Worm (Caenorhabditis elegans) whole organism, L3 larva: Measurements from ENCODE around the gene twk-44.

Source experiments
- R02D3.7 ChIP-seq: fragments of 150-350 bp; optimal IDR thresholded peaks from 2 replicates; lab custom pipeline; 2014; ENCODE audit warnings: missing biosample characterization, missing genetic modification characterization
- ama-1 ChIP-seq: fragments of 150-350 bp; optimal IDR thresholded peaks from 2 replicates; lab custom pipeline; 2018
- ceh-16 ChIP-seq: sonication (generic microtip); optimal IDR thresholded peaks from 2 replicates; lab custom pipeline; 2017; ENCODE audit warnings: missing biosample characterization, missing genetic modification characterization
- ceh-28 ChIP-seq: fragments of 150-350 bp; optimal IDR thresholded peaks from 2 replicates; lab custom pipeline; 2014; ENCODE audit warnings: missing biosample characterization, missing genetic modification reagents, missing genetic modification characterization
- ceh-82 ChIP-seq: fragments of 150-350 bp; optimal IDR thresholded peaks from 2 replicates; lab custom pipeline; 2014; ENCODE audit warnings: missing biosample characterization, missing genetic modification characterization
- ceh-9 ChIP-seq: sonication (generic microtip); optimal IDR thresholded peaks from 2 replicates; lab custom pipeline; 2018; ENCODE audit warnings: missing biosample characterization, missing genetic modification characterization
- egl-27 ChIP-seq: sonication (generic microtip); optimal IDR thresholded peaks from 4 replicates; lab custom pipeline; 2017; ENCODE audit warnings: missing biosample characterization, missing genetic modification reagents, missing genetic modification characterization
- egl-5 ChIP-seq: fragments of 150-350 bp; optimal IDR thresholded peaks from 2 replicates; lab custom pipeline; 2017; ENCODE audit warnings: missing biosample characterization, missing genetic modification reagents, missing genetic modification characterization, inconsistent platforms
- elt-1 ChIP-seq: fragments of 150-350 bp; optimal IDR thresholded peaks from 2 replicates; lab custom pipeline; 2014; ENCODE audit warnings: missing biosample characterization, missing genetic modification characterization
- elt-2 ChIP-seq: sonication (generic microtip); optimal IDR thresholded peaks from 2 replicates; lab custom pipeline; 2016; ENCODE audit warnings: missing genetic modification reagents, mild to moderate bottlenecking, missing genetic modification characterization, missing compliant biosample characterization
- elt-3 ChIP-seq, 3 experiments: fragments of 150-350 bp in 1 of 3; sonication (generic microtip) in 2 of 3; optimal IDR thresholded peaks; 2 replicates in 2 of 3; 4 replicates in 1 of 3; lab custom pipeline; 2014 to 2017; ENCODE audit warnings: missing biosample characterization in 3 of 3, missing genetic modification characterization in 3 of 3
- fkh-10 ChIP-seq: sonication (generic microtip); optimal IDR thresholded peaks from 2 replicates; lab custom pipeline; 2017; ENCODE audit warnings: missing biosample characterization, missing genetic modification reagents, missing genetic modification characterization
- fos-1 ChIP-seq: fragments of 150-350 bp; optimal IDR thresholded peaks from 2 replicates; lab custom pipeline; 2014; ENCODE audit warnings: missing biosample characterization, missing genetic modification characterization
- hmg-11 ChIP-seq: sonication (generic microtip); optimal IDR thresholded peaks from 2 replicates; lab custom pipeline; 2016; ENCODE audit warnings: missing genetic modification characterization, missing compliant biosample characterization
- jun-1 ChIP-seq: fragments of 150-350 bp; optimal IDR thresholded peaks from 2 replicates; lab custom pipeline; 2014; ENCODE audit warnings: missing biosample characterization, missing genetic modification reagents, missing genetic modification characterization
- lin-15B ChIP-seq: fragments of 150-350 bp; optimal IDR thresholded peaks from 2 replicates; lab custom pipeline; 2014; ENCODE audit warnings: missing biosample characterization, missing genetic modification characterization
- lin-39 ChIP-seq: fragments of 150-350 bp; optimal IDR thresholded peaks from 2 replicates; lab custom pipeline; 2018; ENCODE audit warnings: missing biosample characterization, missing genetic modification reagents, missing genetic modification characterization
- mdl-1 ChIP-seq: fragments of 150-350 bp; optimal IDR thresholded peaks from 2 replicates; lab custom pipeline; 2014; ENCODE audit warnings: missing biosample characterization, missing genetic modification characterization
- mml-1 ChIP-seq: fragments of 150-350 bp; sonication (generic microtip); optimal IDR thresholded peaks from 3 replicates; lab custom pipeline; 2014; ENCODE audit warnings: missing biosample characterization, missing genetic modification characterization
- nfya-1 ChIP-seq: sonication (generic microtip); optimal IDR thresholded peaks from 2 replicates; lab custom pipeline; 2017; ENCODE audit warnings: missing genetic modification characterization, mild to moderate bottlenecking, missing compliant biosample characterization, antibody characterized with exemption, moderate library complexity; ENCODE audit not compliant: insufficient read depth
- nhr-11 ChIP-seq: fragments of 150-350 bp; optimal IDR thresholded peaks from 2 replicates; lab custom pipeline; 2014; ENCODE audit warnings: missing biosample characterization, missing genetic modification characterization
- nhr-23 ChIP-seq: fragments of 150-350 bp; optimal IDR thresholded peaks from 2 replicates; lab custom pipeline; 2014; ENCODE audit warnings: missing biosample characterization, missing genetic modification reagents, missing genetic modification characterization
- nhr-237 ChIP-seq: fragments of 150-350 bp; optimal IDR thresholded peaks from 2 replicates; lab custom pipeline; 2014; ENCODE audit warnings: missing biosample characterization, missing genetic modification characterization
- nhr-25 ChIP-seq: sonication (generic microtip); optimal IDR thresholded peaks from 2 replicates; lab custom pipeline; 2017; ENCODE audit warnings: missing biosample characterization, missing genetic modification characterization
- nhr-28 ChIP-seq: fragments of 150-350 bp; optimal IDR thresholded peaks from 2 replicates; lab custom pipeline; 2014; ENCODE audit warnings: missing biosample characterization, missing genetic modification characterization
- nhr-43 ChIP-seq: sonication (generic microtip); optimal IDR thresholded peaks from 2 replicates; lab custom pipeline; 2016; ENCODE audit warnings: mild to moderate bottlenecking, missing genetic modification characterization, missing compliant biosample characterization; ENCODE audit not compliant: poor library complexity, severe bottlenecking
- nhr-76 ChIP-seq: fragments of 150-350 bp; sonication (generic microtip); optimal IDR thresholded peaks from 5 replicates; lab custom pipeline; 2014; ENCODE audit warnings: missing biosample characterization, missing genetic modification characterization
- nhr-77 ChIP-seq: fragments of 150-350 bp; optimal IDR thresholded peaks from 2 replicates; lab custom pipeline; 2014; ENCODE audit warnings: missing biosample characterization, missing genetic modification characterization
- pha-4 ChIP-seq: fragments of 150-350 bp; optimal IDR thresholded peaks from 2 replicates; lab custom pipeline; 2014; ENCODE audit warnings: missing biosample characterization, missing genetic modification reagents, missing genetic modification characterization
- pqm-1 ChIP-seq: fragments of 150-350 bp; optimal IDR thresholded peaks from 2 replicates; lab custom pipeline; 2017; ENCODE audit warnings: missing biosample characterization, missing genetic modification characterization, inconsistent platforms
- sea-2 ChIP-seq: fragments of 150-350 bp; sonication (generic microtip); optimal IDR thresholded peaks from 4 replicates; lab custom pipeline; 2014; ENCODE audit warnings: missing biosample characterization, missing genetic modification reagents, missing genetic modification characterization
- skn-1 ChIP-seq: fragments of 150-350 bp; optimal IDR thresholded peaks from 2 replicates; lab custom pipeline; 2014; ENCODE audit warnings: missing biosample characterization, missing genetic modification characterization
- snpc-4 ChIP-seq: fragments of 150-350 bp; optimal IDR thresholded peaks from 2 replicates; lab custom pipeline; 2014; ENCODE audit warnings: missing biosample characterization, missing genetic modification characterization
- tbx-2 ChIP-seq: sonication (generic microtip); optimal IDR thresholded peaks from 2 replicates; lab custom pipeline; 2016; ENCODE audit warnings: mild to moderate bottlenecking, missing genetic modification characterization, missing compliant biosample characterization
- unc-39 ChIP-seq: sonication (generic microtip); optimal IDR thresholded peaks from 4 replicates; lab custom pipeline; 2017; ENCODE audit warnings: missing biosample characterization, missing genetic modification characterization
- zag-1 ChIP-seq: fragments of 150-350 bp; optimal IDR thresholded peaks from 2 replicates; lab custom pipeline; 2014; ENCODE audit warnings: missing biosample characterization, missing genetic modification characterization
- ztf-11 ChIP-seq: fragments of 150-350 bp; optimal IDR thresholded peaks from 2 replicates; lab custom pipeline; 2014; ENCODE audit warnings: missing biosample characterization, missing genetic modification characterization
- ztf-4 ChIP-seq: fragments of 150-350 bp; optimal IDR thresholded peaks from 2 replicates; lab custom pipeline; 2014; ENCODE audit warnings: missing biosample characterization, missing genetic modification characterization

Gene twk-44

DNA sequence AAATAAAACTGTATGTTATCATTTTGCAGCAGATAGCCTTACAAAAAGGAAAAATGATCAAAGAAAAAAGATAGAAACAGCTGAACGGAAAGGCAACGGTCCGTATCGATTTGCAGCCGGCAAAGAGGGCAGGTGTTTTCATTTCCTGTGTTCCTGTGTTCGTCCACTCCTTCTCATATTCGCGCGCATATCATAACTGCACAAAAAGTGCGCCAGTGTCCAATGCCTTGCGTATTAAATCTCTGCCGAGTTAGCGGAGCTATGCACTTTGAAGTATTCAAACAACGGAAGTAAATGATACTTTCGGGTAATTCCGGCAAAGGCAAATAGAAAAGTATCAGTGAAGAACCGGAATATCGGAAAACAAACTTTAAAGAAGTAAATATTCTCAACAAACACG lies 35.6 kb upstream of the twk-44 start:
- TF ChIP-seq egl-5 (tag; lab: Kevin White, UChicago): no peak
- TF ChIP-seq nhr-77 (tag; lab: Kevin White, UChicago): no peak
- TF ChIP-seq tbx-2 (tag; lab: Kevin White, UChicago): no peak
- no peak for TF ChIP-seq skn-1 (tag; lab: Kevin White, UChicago)
- TF ChIP-seq unc-39: no peak
- peak; percentile 7 for TF ChIP-seq ceh-28 (tag; lab: Kevin White, UChicago)
- TF ChIP-seq pha-4 (tag; lab: Kevin White, UChicago): peak; percentile 4
- TF ChIP-seq hmg-11 (tag; lab: Kevin White, UChicago): peak; percentile 16
- no peak for TF ChIP-seq nhr-28
- no peak for TF ChIP-seq nhr-43
- TF ChIP-seq lin-15B: no peak
- TF ChIP-seq fos-1 (tag; lab: Kevin White, UChicago): no peak

DNA sequence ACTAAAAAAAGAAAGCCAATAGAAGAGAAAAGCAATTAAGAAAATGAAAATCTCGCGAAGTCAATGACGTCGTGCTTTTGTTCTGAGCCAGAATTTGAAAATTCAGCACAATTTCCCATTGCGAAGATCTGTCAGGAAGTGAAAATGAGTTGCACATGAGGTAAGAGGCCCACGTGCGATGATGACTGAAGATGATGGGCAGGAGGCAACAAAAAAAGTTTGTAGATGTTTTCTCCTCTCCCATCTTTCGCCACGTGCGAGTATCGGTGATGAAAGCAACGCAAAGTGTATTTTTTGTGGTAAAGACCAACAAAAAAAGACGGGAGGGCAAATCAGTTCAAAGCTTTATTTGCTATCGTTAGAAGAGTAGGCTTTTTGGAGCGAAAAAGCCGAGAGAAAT lies 35.2 kb upstream of the twk-44 start:
- TF ChIP-seq ztf-4 (tag; lab: Kevin White, UChicago): no peak
- no peak for TF ChIP-seq jun-1
- TF ChIP-seq nhr-11: no peak
- TF ChIP-seq ceh-9: no peak
- TF ChIP-seq lin-15B: no peak
- TF ChIP-seq elt-3 (tag; optimal IDR thresholded peaks at IDR 0.05; lab: Kevin White, UChicago): no peak
- no peak for TF ChIP-seq nhr-25
- peak; percentile 45 for TF ChIP-seq pha-4 (tag; lab: Kevin White, UChicago)
- no peak for TF ChIP-seq mml-1 (tag; lab: Kevin White, UChicago)
- TF ChIP-seq, all 47 proteins: peak for 1

DNA sequence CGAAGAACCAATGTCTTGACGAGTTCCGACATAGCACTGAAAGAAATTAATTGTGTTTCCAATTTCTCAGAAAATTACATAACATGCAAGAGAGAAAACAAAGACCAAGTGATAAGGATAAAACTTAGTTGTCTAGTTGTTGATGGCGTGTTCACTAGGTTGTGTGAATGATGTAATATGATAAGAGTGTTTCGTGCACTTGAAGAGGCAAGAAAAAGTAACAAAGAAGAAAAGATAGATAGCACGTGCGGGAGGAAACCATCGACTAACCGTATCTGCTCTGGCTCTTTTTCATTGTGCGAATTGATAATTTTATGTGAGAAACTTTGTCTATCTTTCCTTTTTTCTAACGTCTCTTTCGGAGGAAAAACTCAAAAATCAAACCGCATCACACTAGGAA lies 34.7 kb upstream of the twk-44 start, which contains the start of gene sfxn-1.5:
TSS of gene sfxn-1.5 (minus strand) at position 36 of the 400 bp plus-strand sequence.
- TF ChIP-seq pha-4 (tag; lab: Kevin White, UChicago): peak; percentile 66
- no peak for TF ChIP-seq ceh-28 (tag; lab: Kevin White, UChicago)
- no peak for TF ChIP-seq nhr-77 (tag; lab: Kevin White, UChicago)
- peak; percentile 68 for TF ChIP-seq jun-1
- TF ChIP-seq pqm-1: peak; percentile 98
- TF ChIP-seq ama-1 (lab: Kevin White, UChicago): no peak
- TF ChIP-seq egl-5 (tag; lab: Kevin White, UChicago): no peak
- TF ChIP-seq elt-3 (tag; optimal IDR thresholded peaks at IDR 0.05; lab: Kevin White, UChicago): peak in 1 of 3 experiments; percentile 38
- TF ChIP-seq elt-2 (tag; lab: Kevin White, UChicago): peak; percentile 99
- no peak for TF ChIP-seq fkh-10 (GFP tag; lab: Kevin White, UChicago)
- TF ChIP-seq elt-1: no peak
- TF ChIP-seq mdl-1 (tag; lab: Kevin White, UChicago): peak; percentile 69

DNA sequence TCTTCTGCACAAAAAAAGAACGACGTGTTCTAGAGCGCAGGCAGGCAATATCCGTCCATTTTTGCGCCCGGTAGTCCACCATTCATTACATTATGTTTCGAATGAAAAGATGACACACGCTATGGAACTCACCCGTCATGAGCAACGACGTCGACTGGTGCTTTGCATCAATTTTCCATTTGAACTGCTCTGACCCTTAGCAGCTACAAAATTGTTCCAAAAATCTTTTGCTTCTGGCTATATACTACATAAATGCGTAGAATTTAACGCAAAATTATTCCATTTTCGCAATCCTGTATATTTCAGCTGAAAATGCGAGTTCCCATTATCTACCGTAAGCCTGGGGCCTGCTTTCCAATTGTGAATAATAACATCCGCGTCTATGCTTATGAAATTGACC lies 31.4 kb upstream of the twk-44 start, which contains the start of gene T04F8.3:
TSS of gene T04F8.3 (plus strand) at position 301 of the 400 bp plus-strand sequence.
- TF ChIP-seq nhr-43: no peak
- no peak for TF ChIP-seq zag-1
- no peak for TF ChIP-seq fos-1 (tag; lab: Kevin White, UChicago)
- no peak for TF ChIP-seq nhr-77 (tag; lab: Kevin White, UChicago)
- no peak for TF ChIP-seq pqm-1
- TF ChIP-seq ceh-9: no peak
- TF ChIP-seq nhr-76 (tag; lab: Kevin White, UChicago): no peak
- TF ChIP-seq sea-2 (GFP tag; lab: Kevin White, UChicago): no peak
- TF ChIP-seq nhr-237 (tag; lab: Kevin White, UChicago): no peak
- TF ChIP-seq tbx-2 (tag; lab: Kevin White, UChicago): no peak
- no peak for TF ChIP-seq elt-3 (tag; optimal IDR thresholded peaks at IDR 0.05; lab: Kevin White, UChicago)
- no peak for TF ChIP-seq unc-39
- no peak for TF ChIP-seq ceh-16 (tag; lab: Kevin White, UChicago)
- TF ChIP-seq R02D3.7: no peak
- no peak for TF ChIP-seq fkh-10 (GFP tag; lab: Kevin White, UChicago)
- no peak for TF ChIP-seq skn-1 (tag; lab: Kevin White, UChicago)
- no peak for TF ChIP-seq mml-1 (tag; lab: Kevin White, UChicago)
- TF ChIP-seq mdl-1 (tag; lab: Kevin White, UChicago): no peak
- no peak for TF ChIP-seq ceh-82 (tag; lab: Kevin White, UChicago)

DNA sequence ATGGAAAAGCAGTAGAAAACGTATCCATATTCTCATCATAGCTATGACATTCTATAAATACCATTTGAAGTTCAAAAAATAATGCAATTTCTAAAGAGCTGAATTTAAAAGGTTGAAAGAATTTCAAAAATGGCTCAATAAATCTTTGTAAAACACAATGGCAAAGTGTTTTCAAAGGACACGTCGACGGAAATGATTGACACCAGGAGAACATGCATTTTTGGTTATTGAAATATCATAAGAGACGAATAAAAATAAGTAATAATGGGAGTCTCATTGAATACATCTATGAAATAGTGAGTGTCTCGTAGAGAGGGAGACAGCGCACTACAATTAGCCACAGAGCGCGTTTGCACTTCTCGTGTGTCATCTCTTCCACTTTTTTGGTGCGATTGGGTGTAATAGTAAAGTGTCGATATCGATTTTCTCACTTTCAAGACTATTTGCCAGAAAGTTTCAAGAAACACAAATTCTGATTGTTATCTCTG lies 29.6 kb upstream of the twk-44 start, which contains the start of gene T04F8.2:
TSS of gene T04F8.2 (minus strand) at position 51 of the 488 bp plus-strand sequence.
- TF ChIP-seq ceh-28 (tag; lab: Kevin White, UChicago) (peak; percentile 49), pqm-1 (peak; percentile 42), egl-27 (tag; lab: Kevin White, UChicago) (no peak), nhr-43 (peak; percentile 21), egl-5 (tag; lab: Kevin White, UChicago) (peak; percentile 64), nfya-1 (tag; lab: Kevin White, UChicago) (peak; percentile 68), fkh-10 (GFP tag; lab: Kevin White, UChicago) (no peak), nhr-23 (peak; percentile 56), hmg-11 (tag; lab: Kevin White, UChicago) (peak; percentile 59), elt-2 (tag; lab: Kevin White, UChicago) (peak; percentile 50), pha-4 (tag; lab: Kevin White, UChicago) (peak; percentile 86), skn-1 (tag; lab: Kevin White, UChicago) (peak; percentile 58), nhr-25 (peak; percentile 63), tbx-2 (tag; lab: Kevin White, UChicago) (no peak), unc-39 (no peak), ztf-11 (tag; lab: Kevin White, UChicago) (no peak), snpc-4 (tag; lab: Kevin White, UChicago) (peak; percentile 58), lin-15B (peak; percentile 50), lin-39 (tag; lab: Kevin White, UChicago) (peak; percentile 69), fos-1 (tag; lab: Kevin White, UChicago) (no peak), jun-1 (peak; percentile 28)
